Fruit fly (Drosophila melanogaster) whole organism, embryonic: Measurements from ENCODE around the gene uncNacbeta.

ENCODE experiments used
- BtbVII ChIP-seq: fragments of 200-800 bp; sonication (Bioruptor generic); optimal IDR thresholded peaks from 3 replicates; lab custom pipeline; 2017; ENCODE audit warnings: missing biosample characterization, mild to moderate bottlenecking, missing genetic modification characterization
- CG10147 ChIP-seq: fragments of 200-800 bp; sonication (Bioruptor generic); optimal IDR thresholded peaks from 2 replicates; lab custom pipeline; 2019; ENCODE audit warnings: missing biosample characterization, mild to moderate bottlenecking, missing genetic modification characterization, moderate library complexity
- CG10321 ChIP-seq: fragments of 200-800 bp; sonication (Bioruptor generic); IDR thresholded peaks from 2 replicates; pipeline ENCODE4 v1.3.6; 2022; ENCODE audit warnings: missing biosample characterization, missing genetic modification characterization
- CG10462 ChIP-seq: fragments of 200-800 bp; sonication (Bioruptor generic); optimal IDR thresholded peaks from 2 replicates; lab custom pipeline; 2016; ENCODE audit warnings: missing biosample characterization, missing genetic modification characterization
- CG10979 ChIP-seq: fragments of 200-800 bp; sonication (Bioruptor generic); optimal IDR thresholded peaks from 2 replicates; lab custom pipeline; 2018; ENCODE audit warnings: missing biosample characterization, mild to moderate bottlenecking, missing genetic modification characterization, moderate library complexity
- CG11560 ChIP-seq: fragments of 200-800 bp; sonication (Bioruptor generic); IDR thresholded peaks from 3 replicates; pipeline ENCODE4 v1.3.6; 2022; ENCODE audit warnings: missing biosample characterization, missing genetic modification characterization
- CG11723 ChIP-seq: fragments of 200-800 bp; sonication (Bioruptor generic); optimal IDR thresholded peaks from 2 replicates; lab custom pipeline; 2017; ENCODE audit warnings: missing biosample characterization, mild to moderate bottlenecking, missing genetic modification characterization
- CG12071 ChIP-seq: fragments of 200-800 bp; sonication (Bioruptor generic); optimal IDR thresholded peaks from 3 replicates; lab custom pipeline; 2018; ENCODE audit warnings: missing biosample characterization, mild to moderate bottlenecking, missing genetic modification characterization
- CG12769 ChIP-seq: fragments of 200-800 bp; sonication (Bioruptor generic); optimal IDR thresholded peaks from 2 replicates; lab custom pipeline; 2019; ENCODE audit warnings: missing biosample characterization, mild to moderate bottlenecking, missing genetic modification characterization, moderate library complexity
- CG13287 ChIP-seq: fragments of 200-800 bp; sonication (Bioruptor generic); IDR thresholded peaks from 2 replicates; pipeline ENCODE4 v1.3.6; 2022; ENCODE audit warnings: missing biosample characterization, missing genetic modification characterization; ENCODE audit not compliant: partially characterized antibody
- CG15011 ChIP-seq: fragments of 200-800 bp; sonication (Bioruptor generic); optimal IDR thresholded peaks from 3 replicates; lab custom pipeline; 2018; ENCODE audit warnings: missing biosample characterization, mild to moderate bottlenecking, missing genetic modification characterization
- CG2120 ChIP-seq: fragments of 200-800 bp; sonication (Bioruptor generic); optimal IDR thresholded peaks from 3 replicates; lab custom pipeline; 2016; ENCODE audit warnings: missing biosample characterization, missing genetic modification characterization
- CG2129 ChIP-seq: fragments of 200-800 bp; sonication (Bioruptor generic); IDR thresholded peaks from 2 replicates; pipeline ENCODE4 v1.3.6; 2022; ENCODE audit warnings: missing biosample characterization, missing genetic modification characterization; ENCODE audit not compliant: partially characterized antibody
- CG2202 ChIP-seq: fragments of 200-800 bp; sonication (Bioruptor generic); optimal IDR thresholded peaks from 2 replicates; lab custom pipeline; 2018; ENCODE audit warnings: missing biosample characterization, mild to moderate bottlenecking, missing genetic modification characterization
- CG2889 ChIP-seq: fragments of 200-800 bp; sonication (Bioruptor generic); IDR thresholded peaks from 3 replicates; pipeline ENCODE4 v1.3.6; 2022; ENCODE audit warnings: missing biosample characterization, missing genetic modification characterization
- CG3163 ChIP-seq: fragments of 200-800 bp; sonication (Bioruptor generic); optimal IDR thresholded peaks from 3 replicates; lab custom pipeline; 2016; ENCODE audit warnings: missing biosample characterization, missing genetic modification characterization
- CG34224 ChIP-seq: fragments of 200-800 bp; sonication (Bioruptor generic); IDR thresholded peaks from 3 replicates; pipeline ENCODE4 v1.3.6; 2022; ENCODE audit warnings: missing biosample characterization, missing genetic modification characterization; ENCODE audit not compliant: partially characterized antibody
- CG4360 ChIP-seq: fragments of 200-800 bp; sonication (Bioruptor generic); IDR thresholded peaks from 2 replicates; pipeline ENCODE4 v1.3.6; 2022; ENCODE audit warnings: missing biosample characterization, missing genetic modification characterization
- CG4854 ChIP-seq: fragments of 200-800 bp; sonication (Bioruptor generic); optimal IDR thresholded peaks from 2 replicates; lab custom pipeline; 2016; ENCODE audit warnings: missing biosample characterization, missing genetic modification characterization, inconsistent platforms
- CG6254 ChIP-seq: fragments of 200-800 bp; sonication (Bioruptor generic); optimal IDR thresholded peaks from 3 replicates; lab custom pipeline; 2017; ENCODE audit warnings: mild to moderate bottlenecking, missing biosample characterization, missing genetic modification reagents, missing genetic modification characterization
- CG6272 ChIP-seq: fragments of 200-800 bp; sonication (Bioruptor generic); IDR thresholded peaks from 2 replicates; pipeline ENCODE4 v1.3.6; 2022; ENCODE audit warnings: missing biosample characterization, missing genetic modification characterization
- CG7786 ChIP-seq: fragments of 200-800 bp; sonication (Bioruptor generic); optimal IDR thresholded peaks from 2 replicates; lab custom pipeline; 2016; ENCODE audit warnings: missing biosample characterization, missing genetic modification characterization
- CG8089 ChIP-seq: fragments of 200-800 bp; sonication (Bioruptor generic); optimal IDR thresholded peaks from 3 replicates; lab custom pipeline; 2016; ENCODE audit warnings: missing biosample characterization, missing genetic modification characterization
- CG8478 ChIP-seq: fragments of >200 bp; optimal IDR thresholded peaks from 2 replicates; lab custom pipeline; 2018
- Dll ChIP-seq: fragments of 200-800 bp; sonication (Bioruptor generic); IDR thresholded peaks from 4 replicates; pipeline ENCODE4 v1.3.6; 2022; ENCODE audit warnings: missing biosample characterization, missing genetic modification characterization; ENCODE audit not compliant: partially characterized antibody
- Dp ChIP-seq: fragments of 200-800 bp; sonication (Bioruptor generic); optimal IDR thresholded peaks from 2 replicates; lab custom pipeline; 2018; ENCODE audit warnings: missing biosample characterization, mild to moderate bottlenecking, missing genetic modification characterization, moderate library complexity
- Hsf ChIP-seq: fragments of 200-800 bp; sonication (Bioruptor generic); optimal IDR thresholded peaks from 3 replicates; lab custom pipeline; 2016; ENCODE audit warnings: missing biosample characterization, missing genetic modification characterization
- NC2α ChIP-seq: fragments of 200-800 bp; sonication (Bioruptor generic); optimal IDR thresholded peaks from 2 replicates; lab custom pipeline; 2016; ENCODE audit warnings: missing biosample characterization, missing genetic modification characterization
- Nf-YB ChIP-seq: fragments of 200-800 bp; sonication (Bioruptor generic); optimal IDR thresholded peaks from 3 replicates; lab custom pipeline; 2019; ENCODE audit warnings: missing biosample characterization, mild to moderate bottlenecking, missing genetic modification characterization, moderate library complexity
- Oaz ChIP-seq: fragments of 200-800 bp; sonication (Bioruptor generic); IDR thresholded peaks from 2 replicates; pipeline ENCODE4 v1.3.6; 2022; ENCODE audit warnings: missing biosample characterization, missing genetic modification characterization
- Ravus ChIP-seq: fragments of 200-800 bp; sonication (Bioruptor generic); IDR thresholded peaks from 2 replicates; pipeline ENCODE4 v1.3.6; 2022; ENCODE audit warnings: missing biosample characterization, missing genetic modification characterization
- Side ChIP-seq: fragments of 200-800 bp; sonication (Bioruptor generic); optimal IDR thresholded peaks from 2 replicates; lab custom pipeline; 2016; ENCODE audit warnings: missing biosample characterization, missing genetic modification characterization
- YL-1 ChIP-seq: fragments of 200-800 bp; sonication (Bioruptor generic); optimal IDR thresholded peaks from 3 replicates; lab custom pipeline; 2017; ENCODE audit warnings: missing biosample characterization, mild to moderate bottlenecking, missing genetic modification characterization
- al ChIP-seq: fragments of 200-800 bp; sonication (Bioruptor generic); IDR thresholded peaks from 2 replicates; pipeline ENCODE4 v1.3.6; 2022; ENCODE audit warnings: missing biosample characterization, missing genetic modification characterization
- ase ChIP-seq: fragments of 200-800 bp; sonication (Bioruptor generic); IDR thresholded peaks from 3 replicates; pipeline ENCODE4 v1.3.6; 2022; ENCODE audit warnings: missing biosample characterization, missing genetic modification characterization
- ato ChIP-seq: fragments of 200-800 bp; sonication (Bioruptor generic); IDR thresholded peaks from 2 replicates; pipeline ENCODE4 v1.3.6; 2022; ENCODE audit warnings: missing biosample characterization, missing genetic modification characterization; ENCODE audit not compliant: partially characterized antibody
- btn ChIP-seq: fragments of 200-800 bp; sonication (Bioruptor generic); optimal IDR thresholded peaks from 2 replicates; lab custom pipeline; 2016; ENCODE audit warnings: missing biosample characterization, missing genetic modification characterization
- fd96Cb ChIP-seq: fragments of 200-800 bp; sonication (Bioruptor generic); optimal IDR thresholded peaks from 2 replicates; lab custom pipeline; 2018; ENCODE audit warnings: missing biosample characterization, mild to moderate bottlenecking, missing genetic modification characterization, moderate library complexity
- hkb ChIP-seq, 2 experiments: fragments of 200-800 bp in 1 of 2; fragments of >200 bp in 1 of 2; sonication (Bioruptor generic) in 1 of 2; IDR thresholded peaks in 1 of 2; optimal IDR thresholded peaks in 1 of 2; 2 replicates each; pipeline versions ENCODE4 v1.3.6 to Lab custom; 2017 to 2022; ENCODE audit warnings: missing biosample characterization in 1 of 2, missing genetic modification characterization in 1 of 2
- klu ChIP-seq: fragments of 200-800 bp; sonication (Bioruptor generic); IDR thresholded peaks from 2 replicates; pipeline ENCODE4 v1.3.6; 2022; ENCODE audit warnings: missing biosample characterization, missing genetic modification characterization
- org-1 ChIP-seq: fragments of 200-800 bp; sonication (Bioruptor generic); optimal IDR thresholded peaks from 2 replicates; lab custom pipeline; 2017; ENCODE audit warnings: missing biosample characterization, missing genetic modification characterization
- psq ChIP-seq: fragments of 200-800 bp; sonication (Bioruptor generic); optimal IDR thresholded peaks from 2 replicates; lab custom pipeline; 2017; ENCODE audit warnings: missing biosample characterization, missing genetic modification characterization
- rib ChIP-seq: fragments of 200-800 bp; sonication (Bioruptor generic); IDR thresholded peaks from 2 replicates; pipeline ENCODE4 v1.3.6; 2022; ENCODE audit warnings: missing biosample characterization, missing genetic modification characterization
- sisA ChIP-seq: fragments of 200-800 bp; sonication (Bioruptor generic); IDR thresholded peaks from 2 replicates; pipeline ENCODE4 v1.3.6; 2022; ENCODE audit warnings: missing biosample characterization, missing genetic modification characterization
- slp2 ChIP-seq: fragments of 200-800 bp; sonication (Bioruptor generic); optimal IDR thresholded peaks from 2 replicates; lab custom pipeline; 2016; ENCODE audit warnings: missing biosample characterization, missing genetic modification characterization
- stc ChIP-seq: fragments of 200-800 bp; sonication (Bioruptor generic); IDR thresholded peaks from 2 replicates; pipeline ENCODE4 v1.3.6; 2022; ENCODE audit warnings: missing biosample characterization, missing genetic modification characterization
- sug ChIP-seq: fragments of 200-800 bp; optimal IDR thresholded peaks from 2 replicates; lab custom pipeline; 2019; ENCODE audit warnings: missing biosample characterization, mild to moderate bottlenecking, missing genetic modification characterization, moderate library complexity
- vfl ChIP-seq: fragments of 200-800 bp; sonication (Bioruptor generic); optimal IDR thresholded peaks from 2 replicates; lab custom pipeline; 2016; ENCODE audit warnings: missing biosample characterization, missing genetic modification characterization
- zen2 ChIP-seq: fragments of 200-800 bp; sonication (Bioruptor generic); IDR thresholded peaks from 3 replicates; pipeline ENCODE4 v1.3.6; 2022; ENCODE audit warnings: missing biosample characterization, missing genetic modification characterization; ENCODE audit not compliant: partially characterized antibody
- zfh1 ChIP-seq: fragments of 200-800 bp; sonication (Bioruptor generic); IDR thresholded peaks from 3 replicates; pipeline ENCODE4 v1.3.6; 2022; ENCODE audit warnings: missing biosample characterization, missing genetic modification characterization

Gene uncNacbeta

DNA sequence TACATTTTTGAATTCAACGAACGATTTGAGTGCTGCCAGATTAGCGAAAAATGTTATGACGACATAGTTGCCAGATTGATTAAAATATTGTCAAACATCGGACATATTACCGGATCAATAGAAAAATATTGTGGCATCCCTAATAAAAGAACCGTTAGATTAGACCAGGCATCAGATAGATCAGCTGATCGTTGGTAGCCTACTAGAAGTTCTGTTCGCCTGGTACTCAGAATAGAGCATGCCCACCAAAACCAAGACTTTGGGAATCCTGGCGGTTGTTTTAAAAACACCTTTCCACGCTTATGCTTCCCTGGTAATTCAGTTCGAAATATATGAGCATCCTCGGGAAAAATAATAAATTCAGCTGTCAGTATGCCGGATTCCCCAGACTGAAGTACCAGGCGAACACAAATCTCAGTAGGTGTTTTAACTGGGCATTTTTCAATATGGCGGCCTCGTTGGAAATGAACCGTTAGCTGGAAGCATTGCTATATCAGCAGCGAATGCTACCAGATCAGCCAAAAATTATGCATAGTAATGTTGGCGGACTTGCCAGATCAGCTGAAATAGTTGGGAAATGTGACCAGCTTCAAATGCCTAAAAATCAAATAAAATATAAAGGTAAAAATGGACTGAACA lies 22.9 kb downstream of the uncNacbeta start (continued):
- TF ChIP-seq CG15011 (no peak), CG2889 (GFP tag; lab: Robert Waterston, UW) (no peak), CG11723 (GFP tag; lab: Kevin White, UChicago) (no peak), CG12071 (GFP tag; lab: Kevin White, UChicago) (no peak), fd96Cb (no peak), zfh1 (GFP tag; lab: Robert Waterston, UW) (no peak), hkb (optimal IDR thresholded peaks at IDR 0.05; lab: Kevin White, UChicago) (no peak), hkb (GFP tag; IDR thresholded peaks at IDR 0.05; lab: Robert Waterston, UW) (no peak), ato (GFP tag; lab: Robert Waterston, UW) (peak; percentile 73; the same call in 1 of the 2 replicates), slp2 (GFP tag; lab: Kevin White, UChicago) (no peak), YL-1 (GFP tag; lab: Kevin White, UChicago) (peak; percentile 24), Nf-YB (GFP tag; lab: Kevin White, UChicago) (peak; percentile 43), btn (GFP tag; lab: Kevin White, UChicago) (no peak), CG4360 (no peak), CG2120 (GFP tag; lab: Kevin White, UChicago) (no peak), Oaz (GFP tag; lab: Robert Waterston, UW) (no peak), CG10321 (GFP tag; lab: Robert Waterston, UW) (no peak), CG10979 (no peak), psq (GFP tag; lab: Kevin White, UChicago) (no peak), sug (tag; lab: Kevin White, UChicago) (peak; percentile 68), CG8478 (lab: Kevin White, UChicago) (no peak), CG10462 (GFP tag; lab: Kevin White, UChicago) (peak; percentile 95), Side (no peak), sisA (GFP tag; lab: Robert Waterston, UW) (no peak), Dll (GFP tag; lab: Robert Waterston, UW) (peak; percentile 77; the same call in 3 of the 4 replicates), CG13287 (peak; percentile 74), klu (GFP tag; lab: Robert Waterston, UW) (no peak), stc (GFP tag; lab: Robert Waterston, UW) (no peak), Ravus (GFP tag; lab: Robert Waterston, UW) (no peak), rib (GFP tag; lab: Robert Waterston, UW) (no peak), ase (GFP tag; lab: Robert Waterston, UW) (0 out of 3 replicates have a peak, but pooled peaks have one; percentile 36), org-1 (GFP tag; lab: Kevin White, UChicago) (no peak), al (GFP tag; lab: Robert Waterston, UW) (no peak), CG12769 (tag; lab: Kevin White, UChicago) (peak; percentile 94), CG7786 (GFP tag; lab: Kevin White, UChicago) (no peak), NC2α (no peak), CG11560 (tag; lab: Robert Waterston, UW) (peak; percentile 23; the same call in 1 of the 3 replicates), CG3163 (GFP tag; lab: Kevin White, UChicago) (peak; percentile 33), CG10147 (peak; percentile 16), BtbVII (GFP tag; lab: Kevin White, UChicago) (no peak), CG8089 (no peak), Dp (GFP tag; lab: Kevin White, UChicago) (peak; percentile 71), zen2 (GFP tag; lab: Robert Waterston, UW) (peak; percentile 75; the same call in 2 of the 3 replicates), CG34224 (peak; percentile 79), vfl (GFP tag; lab: Kevin White, UChicago) (no peak), CG6272 (no peak), CG4854 (GFP tag; lab: Kevin White, UChicago) (no peak), CG2202 (tag; lab: Kevin White, UChicago) (no peak), CG6254 (GFP tag; lab: Kevin White, UChicago) (peak; percentile 1), CG2129 (peak; percentile 42; the same call in 1 of the 2 replicates), Hsf (GFP tag; lab: Kevin White, UChicago) (no peak)
